Worm (Caenorhabditis elegans) whole organism, early embryonic: ENCODE data around the gene Y110A2AL.7.

Experiments
- B0310.2 ChIP-seq: sonication (generic microtip); optimal IDR thresholded peaks from 2 replicates; lab custom pipeline; 2016; ENCODE audit warnings: mild to moderate bottlenecking, missing genetic modification characterization, missing compliant biosample characterization
- F13C5.2 ChIP-seq: sonication (generic microtip); optimal IDR thresholded peaks from 2 replicates; lab custom pipeline; 2017; ENCODE audit warnings: mild to moderate bottlenecking, missing genetic modification characterization, inconsistent platforms, missing compliant biosample characterization
- aly-1 ChIP-seq: sonication (generic microtip); optimal IDR thresholded peaks from 2 replicates; lab custom pipeline; 2016; ENCODE audit warnings: missing genetic modification characterization, missing compliant biosample characterization
- ama-1 ChIP-seq: fragments of 150-350 bp; optimal IDR thresholded peaks from 2 replicates; lab custom pipeline; 2014
- ets-7 ChIP-seq: sonication (generic microtip); optimal IDR thresholded peaks from 2 replicates; lab custom pipeline; 2016; ENCODE audit warnings: missing genotype, missing genetic modification characterization, missing compliant biosample characterization
- flt-1 ChIP-seq: fragments of 200-800 bp; sonication (Bioruptor generic); IDR thresholded peaks from 2 replicates; pipeline ENCODE4 v1.3.6; 2022; ENCODE audit warnings: missing genetic modification characterization, missing compliant biosample characterization
- hmbx-1 ChIP-seq: sonication (generic microtip); optimal IDR thresholded peaks from 2 replicates; lab custom pipeline; 2016; ENCODE audit warnings: mild to moderate bottlenecking, missing genetic modification characterization, missing compliant biosample characterization
- scrt-1 ChIP-seq: fragments of 200-800 bp; sonication (Bioruptor generic); IDR thresholded peaks from 2 replicates; pipeline ENCODE4 v1.3.6; 2022; ENCODE audit warnings: missing genetic modification characterization, missing compliant biosample characterization
- tbx-37 ChIP-seq: fragments of 200-800 bp; sonication (Bioruptor generic); conservative IDR thresholded peaks from 2 replicates; pipeline ENCODE4 v1.3.6; 2022; ENCODE audit warnings: missing genetic modification reagents, missing genetic modification characterization, missing compliant biosample characterization
- tra-4 ChIP-seq: sonication (generic microtip); optimal IDR thresholded peaks from 2 replicates; lab custom pipeline; 2017; ENCODE audit warnings: missing genetic modification characterization, missing compliant biosample characterization

DNA sequence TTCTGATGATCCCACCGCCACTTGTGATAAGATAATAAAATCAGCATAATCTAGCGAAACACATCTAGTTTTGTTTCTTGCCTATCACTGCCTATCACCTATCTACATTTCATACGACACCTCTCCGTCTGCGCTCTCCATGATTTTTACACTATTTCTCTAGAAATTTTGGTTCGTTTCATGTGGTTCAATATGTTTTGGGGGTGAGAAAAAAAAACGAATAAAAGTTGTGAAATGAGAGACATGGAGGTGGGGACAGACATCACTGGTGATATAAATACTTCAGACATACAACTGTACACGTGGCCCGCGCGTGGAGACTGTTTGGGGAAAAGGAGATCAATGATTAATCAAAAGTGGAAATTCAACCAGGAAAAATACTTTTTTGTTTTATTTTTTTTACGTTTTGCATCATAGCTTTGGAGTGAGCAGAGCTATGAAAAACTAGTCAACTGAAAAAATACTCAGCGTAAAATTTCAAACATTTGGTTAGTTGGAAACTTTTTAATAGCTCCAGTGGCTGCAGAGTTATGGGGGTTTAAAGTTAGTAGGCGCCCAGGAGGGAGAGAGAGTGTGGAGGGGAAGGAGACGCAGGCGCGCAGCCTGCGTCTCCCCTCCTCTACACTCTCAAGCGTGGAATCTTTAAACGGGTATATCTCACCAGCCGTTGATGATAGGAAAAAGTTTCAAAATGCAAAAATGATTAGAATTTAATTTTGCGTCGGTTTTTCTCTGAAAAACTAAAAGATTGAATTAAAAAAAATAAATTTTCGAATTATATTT lies 40.0 kb downstream of the Y110A2AL.7 start:
- TF ChIP-seq flt-1 (GFP tag; lab: Robert Waterston, UW) (no peak), ama-1 (lab: Kevin White, UChicago) (no peak), tbx-37 (no peak), tra-4 (no peak), ets-7 (tag; lab: Kevin White, UChicago) (no peak), F13C5.2 (tag; lab: Kevin White, UChicago) (no peak), hmbx-1 (no peak), scrt-1 (GFP tag; lab: Robert Waterston, UW) (no peak), aly-1 (no peak), B0310.2 (tag; lab: Kevin White, UChicago) (no peak)
